Worm (Caenorhabditis elegans): ENCODE measurements around the gene Y69A2AL.2.

The Y69A2AL.2 gene

DNA sequence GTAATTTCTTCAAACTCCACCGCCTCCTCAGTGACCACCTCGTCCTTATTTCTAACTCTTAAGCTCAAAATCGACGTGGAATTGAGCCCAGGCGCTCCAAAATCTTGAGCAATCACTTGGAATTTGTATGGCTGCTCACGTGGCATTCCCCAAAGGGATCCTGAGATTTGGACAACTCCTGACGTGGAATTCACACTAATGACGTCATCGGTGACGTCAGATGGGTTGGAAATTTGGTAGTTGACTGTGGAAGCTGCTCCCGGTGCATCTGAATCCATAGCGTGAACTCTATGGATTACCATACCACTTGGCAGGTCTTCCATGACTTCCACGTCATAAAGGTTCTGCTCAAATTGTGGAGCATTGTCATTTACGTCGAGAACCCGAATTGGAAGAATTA, 26.9 kb upstream of the Y69A2AL.2 start:
- TF ChIP-seq sox-2 (GFP tag; IDR thresholded peaks at IDR 0.05): no peak
- no peak for TF ChIP-seq odd-2 (tag; optimal IDR thresholded peaks at IDR 0.05)
- TF ChIP-seq ets-4 (tag; optimal IDR thresholded peaks at IDR 0.05): no peak
- TF ChIP-seq ceh-48 (tag; optimal IDR thresholded peaks at IDR 0.05): no peak
- TF ChIP-seq nhr-11 (tag; optimal IDR thresholded peaks at IDR 0.05): no peak
- TF ChIP-seq ama-1 (optimal IDR thresholded peaks at IDR 0.05): no peak
- no peak for TF ChIP-seq fkh-6 (tag; optimal IDR thresholded peaks at IDR 0.05)
- no peak for TF ChIP-seq ztf-16 (tag; optimal IDR thresholded peaks at IDR 0.05)
- TF ChIP-seq pat-9 (tag; optimal IDR thresholded peaks at IDR 0.05): no peak
- no peak for TF ChIP-seq elt-2 (tag; optimal IDR thresholded peaks at IDR 0.05)
- no peak for TF ChIP-seq pag-3 (tag; optimal IDR thresholded peaks at IDR 0.05; ENCODE audit: borderline replicate concordance)

ce11 chrIV:2461396-2461795, 20.7 kb upstream of the Y69A2AL.2 start:
- TF ChIP-seq dmd-4 (tag; optimal IDR thresholded peaks at IDR 0.05; ENCODE audit: borderline replicate concordance) (no peak), che-1 (tag; optimal IDR thresholded peaks at IDR 0.05) (no peak), ceh-30 (tag; optimal IDR thresholded peaks at IDR 0.05) (no peak), pha-2 (tag; optimal IDR thresholded peaks at IDR 0.05) (no peak), pros-1 (tag; optimal IDR thresholded peaks at IDR 0.05) (no peak), ceh-2 (tag; optimal IDR thresholded peaks at IDR 0.05) (no peak), pag-3 (tag; optimal IDR thresholded peaks at IDR 0.05; ENCODE audit: borderline replicate concordance) (no peak), sdc-2 (tag; optimal IDR thresholded peaks at IDR 0.05) (no peak), ceh-24 (tag; optimal IDR thresholded peaks at IDR 0.05) (no peak), fkh-10 (GFP tag; optimal IDR thresholded peaks at IDR 0.05) (no peak), hlh-15 (tag; optimal IDR thresholded peaks at IDR 0.05) (no peak), pha-4 (tag; optimal IDR thresholded peaks at IDR 0.05) (no peak), tbx-2 (tag; optimal IDR thresholded peaks at IDR 0.05) (no peak), sox-2 (GFP tag; IDR thresholded peaks at IDR 0.05) (no peak), ceh-34 (tag; optimal IDR thresholded peaks at IDR 0.05) (no peak), rnt-1 (tag; optimal IDR thresholded peaks at IDR 0.05) (no peak), fkh-6 (tag; optimal IDR thresholded peaks at IDR 0.05) (no peak), Y22D7AL.16 (tag; optimal IDR thresholded peaks at IDR 0.05) (no peak), C08G9.2 (tag; optimal IDR thresholded peaks at IDR 0.05) (no peak), K09A11.1 (tag; optimal IDR thresholded peaks at IDR 0.05; ENCODE audit: insufficient read depth) (no peak)

DNA sequence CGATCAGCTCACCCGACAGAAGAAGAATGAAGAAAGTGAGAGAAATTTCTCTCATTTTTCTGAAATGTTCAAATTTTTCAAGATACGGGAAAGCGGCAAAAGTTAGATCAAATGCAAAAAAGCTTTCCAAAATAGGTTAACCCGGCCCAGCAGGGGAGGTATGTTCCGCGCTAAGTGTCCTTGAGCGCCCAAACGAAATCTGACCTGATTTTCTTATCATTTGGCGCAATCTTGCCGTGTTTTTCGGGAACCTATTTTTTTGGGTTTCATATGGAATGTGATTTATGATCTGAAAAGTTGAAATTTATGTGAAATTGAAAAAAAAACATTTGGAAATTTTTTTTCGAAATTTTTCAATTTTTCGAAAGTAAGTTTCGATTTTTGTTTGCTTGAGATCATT, 18.7 kb upstream of the Y69A2AL.2 start, which contains the start of gene cdh-10:
Gene cdh-10 (minus strand): TSS at position 59 of the 400 bp plus-strand sequence.
- TF ChIP-seq unc-42 (tag; optimal IDR thresholded peaks at IDR 0.05): no peak
- TF ChIP-seq nhr-11 (tag; optimal IDR thresholded peaks at IDR 0.05): no peak
- TF ChIP-seq pax-1 (tag; optimal IDR thresholded peaks at IDR 0.05): no peak
- TF ChIP-seq lim-6 (tag; optimal IDR thresholded peaks at IDR 0.05): no peak
- no peak for TF ChIP-seq rnt-1 (tag; optimal IDR thresholded peaks at IDR 0.05)
- TF ChIP-seq K02D7.2 (tag; optimal IDR thresholded peaks at IDR 0.05): no peak
- TF ChIP-seq pha-2 (tag; optimal IDR thresholded peaks at IDR 0.05): no peak
- no peak for TF ChIP-seq ceh-9 (tag; optimal IDR thresholded peaks at IDR 0.05)
- TF ChIP-seq tbx-7 (tag; optimal IDR thresholded peaks at IDR 0.05): no peak

DNA sequence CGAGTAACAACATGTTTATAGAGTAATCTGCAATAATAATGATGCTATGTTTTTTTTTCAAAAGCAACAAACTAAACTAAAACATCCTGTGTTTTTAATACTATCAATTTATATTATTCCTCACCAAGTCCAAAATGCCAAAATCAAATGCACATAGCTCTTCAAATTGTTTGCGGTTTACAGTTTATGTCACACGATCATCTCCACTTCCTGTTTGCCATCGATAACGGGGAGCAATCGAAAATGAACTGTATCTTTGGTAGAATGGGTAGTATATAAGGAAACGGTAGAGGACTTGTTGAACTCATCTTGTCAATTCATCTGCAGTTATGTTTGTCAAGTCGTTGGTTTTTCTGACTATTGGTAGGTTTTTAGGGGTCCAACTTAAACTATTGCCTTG, 17.9 kb upstream of the Y69A2AL.2 start, which contains the start of gene ilys-3:
Gene ilys-3 (plus strand): TSS at position 301 of the 400 bp plus-strand sequence.
- TF ChIP-seq unc-42 (tag; optimal IDR thresholded peaks at IDR 0.05) (no peak), lin-11 (tag; optimal IDR thresholded peaks at IDR 0.05) (no peak)

DNA sequence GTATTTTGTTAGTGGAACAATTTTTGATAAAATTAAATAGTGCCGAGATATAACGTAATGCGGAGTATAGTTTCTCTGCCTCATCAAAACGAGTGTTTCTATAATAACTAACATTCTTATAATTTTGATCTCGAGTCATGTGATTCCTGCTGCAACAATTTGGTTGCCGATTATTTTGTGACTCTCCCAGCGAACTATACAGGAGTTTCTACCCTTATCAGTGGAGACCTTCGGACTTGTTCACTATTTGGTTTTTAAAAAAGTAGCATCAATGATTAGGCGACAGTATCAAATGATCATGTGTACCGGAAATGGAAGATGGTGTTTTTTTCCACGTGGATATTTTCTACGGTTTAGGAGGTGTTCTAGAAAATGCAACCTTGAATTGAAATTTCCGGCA, 15.8 kb upstream of the Y69A2AL.2 start:
- TF ChIP-seq hlh-30 (tag; optimal IDR thresholded peaks at IDR 0.05; ENCODE audit: insufficient read depth) (no peak), ztf-16 (tag; optimal IDR thresholded peaks at IDR 0.05) (no peak), lin-11 (tag; optimal IDR thresholded peaks at IDR 0.05) (no peak), ceh-45 (GFP tag; IDR thresholded peaks at IDR 0.05) (no peak), unc-3 (GFP tag; conservative IDR thresholded peaks at IDR 0.05) (no peak), unc-3 (tag; optimal IDR thresholded peaks at IDR 0.05) (no peak), C08G9.2 (tag; optimal IDR thresholded peaks at IDR 0.05) (no peak), nhr-11 (tag; optimal IDR thresholded peaks at IDR 0.05) (no peak), fkh-10 (GFP tag; optimal IDR thresholded peaks at IDR 0.05) (no peak), T23F11.4 (GFP tag; optimal IDR thresholded peaks at IDR 0.05) (no peak), eyg-1 (tag; optimal IDR thresholded peaks at IDR 0.05) (no peak), sox-2 (GFP tag; IDR thresholded peaks at IDR 0.05) (no peak)

Data from whole organism, late embryonic.